Worm (Caenorhabditis elegans) whole organism, L1 larva: ENCODE results near the gene drp-1.
A peak's percentile ranks its signal among the peaks of the same experiment; 100 is the strongest.

Source experiments
- dpl-1 ChIP-seq, 3 experiments: fragments of 150-350 bp in 2 of 3; sonication (generic microtip) in 1 of 3; optimal IDR thresholded peaks; 2 replicates each; lab custom pipeline; 2014 to 2017; ENCODE audit warnings: missing biosample characterization in 3 of 3, missing genetic modification characterization in 3 of 3, missing genetic modification reagents in 3 of 3
- fos-1 ChIP-seq: fragments of 150-350 bp; optimal IDR thresholded peaks from 2 replicates; lab custom pipeline; 2014; ENCODE audit warnings: missing biosample characterization, missing genetic modification characterization
- hpl-2 ChIP-seq: fragments of 150-350 bp; optimal IDR thresholded peaks from 2 replicates; lab custom pipeline; 2014; ENCODE audit warnings: missing biosample characterization, missing genetic modification reagents, missing genetic modification characterization
- jun-1 ChIP-seq: fragments of 150-350 bp; optimal IDR thresholded peaks from 2 replicates; lab custom pipeline; 2014; ENCODE audit warnings: missing biosample characterization, missing genetic modification reagents, missing genetic modification characterization
- nhr-20 ChIP-seq: sonication (generic microtip); optimal IDR thresholded peaks from 2 replicates; lab custom pipeline; 2016; ENCODE audit warnings: mild to moderate bottlenecking, missing genetic modification characterization, missing compliant biosample characterization
- rnt-1 ChIP-seq: sonication (generic microtip); optimal IDR thresholded peaks from 2 replicates; lab custom pipeline; 2016; ENCODE audit warnings: mild to moderate bottlenecking, missing genetic modification characterization, moderate library complexity, missing compliant biosample characterization

DNA sequence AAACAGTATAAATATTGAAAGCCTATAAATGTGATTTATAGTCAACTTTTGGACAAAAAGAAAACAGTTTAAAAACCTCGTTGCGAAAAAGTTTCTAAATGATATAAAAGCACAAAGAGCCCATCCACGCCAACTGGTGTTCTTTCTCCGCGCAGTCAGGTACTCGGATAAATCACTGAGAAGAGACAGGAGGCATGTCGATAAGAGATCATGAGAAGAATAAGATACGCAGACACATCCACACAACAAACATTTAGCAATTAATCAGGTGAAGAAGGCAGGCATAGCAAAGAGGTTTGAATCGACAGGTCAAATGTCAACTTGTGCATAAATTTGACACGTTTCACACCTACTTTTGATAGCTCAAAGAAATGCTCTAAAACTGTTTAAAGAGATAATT is 30.5 kb upstream of the drp-1 start:
- TF ChIP-seq hpl-2 (GFP tag; lab: Kevin White, UChicago) (no peak), dpl-1 (GFP tag; optimal IDR thresholded peaks at IDR 0.05; lab: Kevin White, UChicago) (no peak), nhr-20 (tag; lab: Kevin White, UChicago) (no peak), fos-1 (tag; lab: Kevin White, UChicago) (no peak), rnt-1 (tag; lab: Kevin White, UChicago) (peak; percentile 56), jun-1 (tag; lab: Kevin White, UChicago) (no peak)
